Fruit fly (Drosophila melanogaster) whole organism, embryonic: Measurements from ENCODE around the gene SecCl.
A peak's percentile ranks its signal among the peaks of the same experiment; 100 is the strongest.

ENCODE experiments used
- Adf1 ChIP-seq: fragments of 200-800 bp; sonication (Bioruptor generic); IDR thresholded peaks from 2 replicates; pipeline ENCODE4 v1.3.6; 2022; ENCODE audit warnings: missing biosample characterization, missing genetic modification characterization
- Blimp-1 ChIP-seq: fragments of 200-800 bp; sonication (Bioruptor generic); optimal IDR thresholded peaks from 3 replicates; lab custom pipeline; 2018; ENCODE audit warnings: missing biosample characterization, missing genetic modification characterization, mild to moderate bottlenecking, moderate library complexity, missing genetic modification reagents
- BtbVII ChIP-seq: fragments of 200-800 bp; sonication (Bioruptor generic); optimal IDR thresholded peaks from 3 replicates; lab custom pipeline; 2017; ENCODE audit warnings: missing biosample characterization, mild to moderate bottlenecking, missing genetic modification characterization
- Bteb2 ChIP-seq: fragments of 200-800 bp; sonication (Bioruptor generic); optimal IDR thresholded peaks from 2 replicates; lab custom pipeline; 2016; ENCODE audit warnings: missing biosample characterization, missing genetic modification characterization
- CG1024 ChIP-seq: fragments of 200-800 bp; sonication (Bioruptor generic); IDR thresholded peaks from 2 replicates; pipeline ENCODE4 v1.3.6; 2022; ENCODE audit warnings: missing biosample characterization, missing genetic modification characterization
- CG10366 ChIP-seq: fragments of 200-800 bp; sonication (Bioruptor generic); IDR thresholded peaks from 2 replicates; pipeline ENCODE4 v1.3.6; 2022; ENCODE audit warnings: missing biosample characterization, missing genetic modification characterization
- CG10431 ChIP-seq: fragments of 200-800 bp; sonication (Bioruptor generic); optimal IDR thresholded peaks from 3 replicates; lab custom pipeline; 2018; ENCODE audit warnings: missing biosample characterization, mild to moderate bottlenecking, missing genetic modification characterization
- CG10654 ChIP-seq: fragments of 200-800 bp; sonication (Bioruptor generic); optimal IDR thresholded peaks from 2 replicates; lab custom pipeline; 2016; ENCODE audit warnings: missing biosample characterization, missing genetic modification characterization
- CG11456 ChIP-seq: fragments of 200-800 bp; sonication (Bioruptor generic); IDR thresholded peaks from 3 replicates; pipeline ENCODE4 v1.3.6; 2022; ENCODE audit warnings: missing biosample characterization, missing genetic modification characterization
- CG16779 ChIP-seq: fragments of 200-800 bp; sonication (Bioruptor generic); IDR thresholded peaks from 2 replicates; pipeline ENCODE4 v1.3.6; 2022; ENCODE audit warnings: missing biosample characterization, missing genetic modification characterization
- CG17612 ChIP-seq: fragments of 200-800 bp; sonication (Bioruptor generic); IDR thresholded peaks from 2 replicates; pipeline ENCODE4 v1.3.6; 2022; ENCODE audit warnings: missing biosample characterization, missing genetic modification characterization
- CG2199 ChIP-seq: fragments of 200-800 bp; sonication (Bioruptor generic); IDR thresholded peaks from 3 replicates; pipeline ENCODE4 v1.3.6; 2022; ENCODE audit warnings: missing biosample characterization, missing genetic modification characterization
- CG2712 ChIP-seq: fragments of 200-800 bp; optimal IDR thresholded peaks from 3 replicates; lab custom pipeline; 2019; ENCODE audit warnings: missing biosample characterization, mild to moderate bottlenecking, missing genetic modification characterization, moderate library complexity
- CG5953 ChIP-seq: fragments of 200-800 bp; sonication (Bioruptor generic); IDR thresholded peaks from 2 replicates; pipeline ENCODE4 v1.3.6; 2022; ENCODE audit warnings: missing biosample characterization, missing genetic modification characterization
- CG6175 ChIP-seq: fragments of 200-800 bp; sonication (Bioruptor generic); IDR thresholded peaks from 3 replicates; pipeline ENCODE4 v1.3.6; 2022; ENCODE audit warnings: missing biosample characterization, missing genetic modification characterization
- CG7357 ChIP-seq: fragments of 200-800 bp; sonication (Bioruptor generic); IDR thresholded peaks from 3 replicates; pipeline ENCODE4 v1.3.6; 2022; ENCODE audit warnings: missing biosample characterization, missing genetic modification characterization
- CG7745 ChIP-seq: fragments of 200-800 bp; sonication (Bioruptor generic); optimal IDR thresholded peaks from 2 replicates; lab custom pipeline; 2018; ENCODE audit warnings: missing biosample characterization, mild to moderate bottlenecking, missing genetic modification characterization, moderate library complexity
- CG7786 ChIP-seq: fragments of 200-800 bp; sonication (Bioruptor generic); optimal IDR thresholded peaks from 2 replicates; lab custom pipeline; 2016; ENCODE audit warnings: missing biosample characterization, missing genetic modification characterization
- CG9437 ChIP-seq: fragments of 200-800 bp; sonication (Bioruptor generic); optimal IDR thresholded peaks from 2 replicates; lab custom pipeline; 2018; ENCODE audit warnings: missing biosample characterization, mild to moderate bottlenecking, missing genetic modification characterization
- CG9797 ChIP-seq: fragments of 200-800 bp; sonication (Bioruptor generic); optimal IDR thresholded peaks from 3 replicates; lab custom pipeline; 2018; ENCODE audit warnings: missing biosample characterization, mild to moderate bottlenecking, missing genetic modification characterization
- CG9932 ChIP-seq: fragments of 200-800 bp; sonication (Bioruptor generic); IDR thresholded peaks from 2 replicates; pipeline ENCODE4 v1.3.6; 2022; ENCODE audit warnings: missing biosample characterization, missing genetic modification characterization
- Drgx ChIP-seq: fragments of 200-800 bp; sonication (Bioruptor generic); IDR thresholded peaks from 2 replicates; pipeline ENCODE4 v1.3.6; 2022; ENCODE audit warnings: missing biosample characterization, missing genetic modification characterization
- Meics ChIP-seq: fragments of 200-800 bp; sonication (Bioruptor generic); optimal IDR thresholded peaks from 2 replicates; lab custom pipeline; 2017; ENCODE audit warnings: missing biosample characterization, mild to moderate bottlenecking, missing genetic modification characterization
- Opbp ChIP-seq: fragments of 200-800 bp; sonication (Bioruptor generic); IDR thresholded peaks from 3 replicates; pipeline ENCODE4 v1.3.6; 2022; ENCODE audit warnings: missing biosample characterization, missing genetic modification characterization; ENCODE audit not compliant: partially characterized antibody
- Ptx1 ChIP-seq: fragments of 200-800 bp; sonication (Bioruptor generic); IDR thresholded peaks from 2 replicates; pipeline ENCODE4 v1.3.6; 2022; ENCODE audit warnings: missing biosample characterization, missing genetic modification characterization
- Xrp1 ChIP-seq: fragments of 200-800 bp; sonication (Bioruptor generic); IDR thresholded peaks from 2 replicates; pipeline ENCODE4 v1.3.6; 2022; ENCODE audit warnings: missing biosample characterization, missing genetic modification characterization
- ara ChIP-seq: fragments of 200-800 bp; sonication (Bioruptor generic); IDR thresholded peaks from 2 replicates; pipeline ENCODE4 v1.3.6; 2022; ENCODE audit warnings: missing biosample characterization, missing genetic modification characterization
- cg ChIP-seq: fragments of 200-800 bp; sonication (Bioruptor generic); optimal IDR thresholded peaks from 3 replicates; lab custom pipeline; 2019; ENCODE audit warnings: missing biosample characterization, mild to moderate bottlenecking, missing genetic modification characterization, moderate library complexity
- ci ChIP-seq: fragments of 200-800 bp; sonication (Bioruptor generic); IDR thresholded peaks from 3 replicates; pipeline ENCODE4 v1.3.6; 2022; ENCODE audit warnings: missing biosample characterization, missing genetic modification characterization
- ems ChIP-seq: fragments of 200-800 bp; sonication (Bioruptor generic); optimal IDR thresholded peaks from 3 replicates; lab custom pipeline; 2016; ENCODE audit warnings: missing biosample characterization, missing genetic modification characterization
- fu2 ChIP-seq: fragments of 200-800 bp; sonication (Bioruptor generic); optimal IDR thresholded peaks from 2 replicates; lab custom pipeline; 2016; ENCODE audit warnings: missing biosample characterization, missing genetic modification characterization
- gfzf ChIP-seq: fragments of 200-800 bp; sonication (Bioruptor generic); optimal IDR thresholded peaks from 2 replicates; lab custom pipeline; 2016; ENCODE audit warnings: missing biosample characterization, mild to moderate bottlenecking, missing genetic modification characterization, moderate library complexity
- grau ChIP-seq: fragments of 200-800 bp; optimal IDR thresholded peaks from 3 replicates; lab custom pipeline; 2019; ENCODE audit warnings: missing biosample characterization, mild to moderate bottlenecking, missing genetic modification characterization, moderate library complexity
- jigr1 ChIP-seq: fragments of 200-800 bp; sonication (Bioruptor generic); IDR thresholded peaks from 3 replicates; pipeline ENCODE4 v1.3.6; 2022; ENCODE audit warnings: missing biosample characterization, missing genetic modification characterization
- luna ChIP-seq: fragments of 200-800 bp; sonication (Bioruptor generic); optimal IDR thresholded peaks from 2 replicates; lab custom pipeline; 2016; ENCODE audit warnings: missing biosample characterization, missing genetic modification characterization
- maf-S ChIP-seq: fragments of 200-800 bp; sonication (Bioruptor generic); optimal IDR thresholded peaks from 2 replicates; lab custom pipeline; 2016; ENCODE audit warnings: missing biosample characterization, missing genetic modification characterization
- odd ChIP-seq: fragments of 200-800 bp; sonication (Bioruptor generic); optimal IDR thresholded peaks from 2 replicates; lab custom pipeline; 2017; ENCODE audit warnings: missing biosample characterization, mild to moderate bottlenecking, missing genetic modification characterization
- phol ChIP-seq: fragments of 200-800 bp; sonication (Bioruptor generic); optimal IDR thresholded peaks from 3 replicates; lab custom pipeline; 2018; ENCODE audit warnings: missing biosample characterization, mild to moderate bottlenecking, missing genetic modification characterization, moderate library complexity
- row ChIP-seq: fragments of 200-800 bp; sonication (Bioruptor generic); IDR thresholded peaks from 3 replicates; pipeline ENCODE4 v1.3.6; 2022; ENCODE audit warnings: missing biosample characterization, missing genetic modification characterization
- sens ChIP-seq: fragments of 200-800 bp; sonication (Bioruptor generic); peaks from one replicate; lab custom pipeline; 2016; ENCODE audit warnings: missing biosample characterization, missing genetic modification characterization
- sr ChIP-seq: fragments of 200-800 bp; sonication (Bioruptor generic); IDR thresholded peaks from 3 replicates; pipeline ENCODE4 v1.3.6; 2022; ENCODE audit warnings: missing biosample characterization, missing genetic modification characterization
- vvl ChIP-seq: fragments of 200-800 bp; sonication (Bioruptor generic); IDR thresholded peaks from 2 replicates; pipeline ENCODE4 v1.3.6; 2022; ENCODE audit warnings: missing biosample characterization, missing genetic modification characterization

Gene SecCl

DNA sequence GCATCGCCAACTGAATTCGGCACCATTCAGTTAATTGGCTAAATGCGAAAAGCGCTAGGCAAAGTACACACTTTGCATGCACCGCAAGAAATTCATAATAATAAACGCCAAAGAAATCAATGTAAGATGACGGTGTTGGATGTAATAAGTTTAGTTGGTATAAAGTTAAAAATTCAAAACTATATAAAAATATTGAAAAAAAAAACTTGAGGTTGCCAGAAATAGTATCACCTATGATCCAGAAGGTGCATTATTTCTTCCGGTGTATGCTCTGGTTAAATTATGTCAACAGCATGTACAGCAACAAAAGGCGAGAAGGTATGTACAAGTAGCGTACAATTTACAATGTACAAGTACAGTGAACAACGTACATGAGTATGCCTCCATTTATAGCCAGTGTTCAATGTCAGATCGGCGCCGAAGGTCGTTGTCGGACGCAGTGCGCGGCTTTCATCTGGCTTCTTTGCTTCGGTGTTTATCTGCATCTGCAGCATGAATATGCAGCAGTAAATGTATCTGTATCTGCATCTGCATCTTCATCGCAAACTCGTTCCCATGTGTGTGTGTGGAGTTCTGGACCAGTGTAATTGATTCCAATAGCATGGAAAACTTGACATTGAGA lies 27.1 kb downstream of the SecCl start (continued):
- TF ChIP-seq CG10366 (GFP tag; lab: Robert Waterston, UW) (no peak), CG1024 (GFP tag; lab: Robert Waterston, UW) (no peak), Meics (no peak), fu2 (GFP tag; lab: Kevin White, UChicago) (no peak), CG10431 (GFP tag; lab: Kevin White, UChicago) (no peak), CG16779 (GFP tag; lab: Robert Waterston, UW) (no peak), CG9437 (no peak), phol (tag; lab: Kevin White, UChicago) (peak; percentile 53), CG2712 (peak; percentile 9), CG2199 (GFP tag; lab: Robert Waterston, UW) (no peak), Adf1 (GFP tag; lab: Robert Waterston, UW) (no peak), CG9932 (GFP tag; lab: Robert Waterston, UW) (no peak), gfzf (GFP tag; lab: Kevin White, UChicago) (no peak), jigr1 (GFP tag; lab: Robert Waterston, UW) (no peak), cg (GFP tag; lab: Kevin White, UChicago) (no peak), Xrp1 (GFP tag; lab: Robert Waterston, UW) (0 out of 2 replicates have a peak, but pooled peaks have one; percentile 28), ems (GFP tag; lab: Kevin White, UChicago) (no peak), CG5953 (GFP tag; lab: Robert Waterston, UW) (no peak), CG10654 (GFP tag; lab: Kevin White, UChicago) (peak; percentile 5)

DNA sequence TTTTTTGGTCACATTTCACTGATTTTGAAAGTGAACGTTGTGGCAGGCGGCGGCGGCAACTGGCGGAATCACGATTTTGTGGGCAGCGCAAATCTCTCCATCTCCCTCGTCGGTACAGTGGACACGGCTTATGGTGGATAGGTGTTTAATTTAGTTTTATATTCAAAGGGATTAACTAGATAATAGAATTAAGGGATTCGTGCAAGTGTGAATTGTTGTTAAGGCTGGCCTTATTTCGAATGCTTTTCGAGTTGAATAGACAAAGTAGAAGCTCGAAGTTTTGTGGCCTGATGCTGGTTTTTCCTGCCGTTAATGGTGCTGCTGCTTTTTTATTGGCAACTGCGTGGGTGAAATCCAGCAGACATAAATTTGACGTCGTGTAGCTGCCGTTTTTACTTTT lies 28.0 kb downstream of the SecCl start:
- TF ChIP-seq luna (GFP tag; lab: Kevin White, UChicago) (no peak), Drgx (GFP tag; lab: Robert Waterston, UW) (peak; percentile 76), ci (GFP tag; lab: Robert Waterston, UW) (0 out of 3 replicates have a peak, but pooled peaks have one; percentile 28), sens (GFP tag; lab: Kevin White, UChicago) (peak; percentile 59), CG17612 (GFP tag; lab: Robert Waterston, UW) (no peak), CG7745 (no peak), vvl (no peak), row (GFP tag; lab: Robert Waterston, UW) (peak; percentile 24; the same call in 2 of the 3 replicates), CG7786 (GFP tag; lab: Kevin White, UChicago) (no peak), maf-S (GFP tag; lab: Kevin White, UChicago) (no peak), Bteb2 (GFP tag; lab: Kevin White, UChicago) (no peak), sr (GFP tag; lab: Robert Waterston, UW) (0 out of 3 replicates have a peak, but pooled peaks have one; percentile 29), CG6175 (GFP tag; lab: Robert Waterston, UW) (no peak), ara (GFP tag; lab: Robert Waterston, UW) (0 out of 2 replicates have a peak, but pooled peaks have one; percentile 8), odd (no peak), Opbp (GFP tag; lab: Robert Waterston, UW) (no peak), CG9797 (GFP tag; lab: Kevin White, UChicago) (no peak), CG7357 (no peak), Ptx1 (GFP tag; lab: Robert Waterston, UW) (peak; percentile 17; the same call in 1 of the 2 replicates), grau (tag; lab: Kevin White, UChicago) (peak; percentile 65), BtbVII (no peak), Blimp-1 (GFP tag; lab: Kevin White, UChicago) (peak; percentile 53), CG11456 (no peak)
- TF ChIP-seq, all 482 proteins: peak for 9
